Fruit fly (Drosophila melanogaster) whole organism, embryonic: ENCODE measurements around the gene Ns4.

Experiments used
- Aef1 ChIP-seq: fragments of 200-800 bp; sonication (Bioruptor generic); IDR thresholded peaks from 3 replicates; pipeline ENCODE4 v1.3.6; 2022; ENCODE audit warnings: missing biosample characterization, missing genetic modification characterization
- Atf6 ChIP-seq: fragments of 200-800 bp; sonication (Bioruptor generic); IDR thresholded peaks from 2 replicates; pipeline ENCODE4 v1.3.6; 2022; ENCODE audit warnings: missing biosample characterization, missing genetic modification characterization
- C15 ChIP-seq: fragments of 200-800 bp; sonication (Bioruptor generic); IDR thresholded peaks from 3 replicates; pipeline ENCODE4 v1.3.6; 2022; ENCODE audit warnings: missing biosample characterization, missing genetic modification characterization
- CG10462 ChIP-seq: fragments of 200-800 bp; sonication (Bioruptor generic); optimal IDR thresholded peaks from 2 replicates; lab custom pipeline; 2016; ENCODE audit warnings: missing biosample characterization, missing genetic modification characterization
- CG12219 ChIP-seq: fragments of 200-800 bp; sonication (Bioruptor generic); optimal IDR thresholded peaks from 3 replicates; lab custom pipeline; 2018; ENCODE audit warnings: missing biosample characterization, mild to moderate bottlenecking, missing genetic modification characterization
- CG1233 ChIP-seq: fragments of 200-800 bp; sonication (Bioruptor generic); optimal IDR thresholded peaks from 4 replicates; lab custom pipeline; 2018; ENCODE audit warnings: missing biosample characterization, mild to moderate bottlenecking, missing genetic modification characterization
- CG12942 ChIP-seq: fragments of 200-800 bp; sonication (Bioruptor generic); optimal IDR thresholded peaks from 3 replicates; lab custom pipeline; 2016; ENCODE audit warnings: missing biosample characterization, missing genetic modification characterization
- CG13424 ChIP-seq: fragments of 200-800 bp; sonication (Bioruptor generic); optimal IDR thresholded peaks from 2 replicates; lab custom pipeline; 2019; ENCODE audit warnings: missing biosample characterization, mild to moderate bottlenecking, missing genetic modification characterization, moderate library complexity
- CG14965 ChIP-seq: fragments of 200-800 bp; sonication (Bioruptor generic); optimal IDR thresholded peaks from 2 replicates; lab custom pipeline; 2016; ENCODE audit warnings: missing biosample characterization, missing genetic modification characterization, borderline replicate concordance
- CG18476 ChIP-seq: fragments of 200-800 bp; sonication (Bioruptor generic); optimal IDR thresholded peaks from 2 replicates; lab custom pipeline; 2016; ENCODE audit warnings: missing biosample characterization, mild to moderate bottlenecking, missing genetic modification characterization
- CG4820 ChIP-seq: fragments of 200-800 bp; sonication (Bioruptor generic); optimal IDR thresholded peaks from 3 replicates; lab custom pipeline; 2016; ENCODE audit warnings: missing biosample characterization, missing genetic modification characterization
- CG4854 ChIP-seq: fragments of 200-800 bp; sonication (Bioruptor generic); optimal IDR thresholded peaks from 2 replicates; lab custom pipeline; 2016; ENCODE audit warnings: missing biosample characterization, missing genetic modification characterization, inconsistent platforms
- CG6654 ChIP-seq: fragments of 200-800 bp; sonication (Bioruptor generic); optimal IDR thresholded peaks from 2 replicates; lab custom pipeline; 2017; ENCODE audit warnings: missing biosample characterization, mild to moderate bottlenecking, missing genetic modification characterization
- CG6689 ChIP-seq: fragments of 200-800 bp; sonication (Bioruptor generic); IDR thresholded peaks from 2 replicates; pipeline ENCODE4 v1.3.6; 2022; ENCODE audit warnings: missing biosample characterization, missing genetic modification characterization
- CG7357 ChIP-seq: fragments of 200-800 bp; sonication (Bioruptor generic); IDR thresholded peaks from 3 replicates; pipeline ENCODE4 v1.3.6; 2022; ENCODE audit warnings: missing biosample characterization, missing genetic modification characterization
- CG7745 ChIP-seq: fragments of 200-800 bp; sonication (Bioruptor generic); optimal IDR thresholded peaks from 2 replicates; lab custom pipeline; 2018; ENCODE audit warnings: missing biosample characterization, mild to moderate bottlenecking, missing genetic modification characterization, moderate library complexity
- CG7786 ChIP-seq: fragments of 200-800 bp; sonication (Bioruptor generic); optimal IDR thresholded peaks from 2 replicates; lab custom pipeline; 2016; ENCODE audit warnings: missing biosample characterization, missing genetic modification characterization
- CG9727 ChIP-seq: fragments of 200-800 bp; sonication (Bioruptor generic); optimal IDR thresholded peaks from 3 replicates; lab custom pipeline; 2017; ENCODE audit warnings: missing biosample characterization, mild to moderate bottlenecking, missing genetic modification characterization
- CG9817 ChIP-seq: fragments of 200-800 bp; sonication (Bioruptor generic); optimal IDR thresholded peaks from 2 replicates; lab custom pipeline; 2018; ENCODE audit warnings: missing biosample characterization, mild to moderate bottlenecking, missing genetic modification characterization, moderate library complexity
- Dbx ChIP-seq: fragments of 200-800 bp; sonication (Bioruptor generic); IDR thresholded peaks from 3 replicates; pipeline ENCODE4 v1.3.6; 2022; ENCODE audit warnings: missing biosample characterization, missing genetic modification characterization
- Gsc ChIP-seq: fragments of 200-800 bp; sonication (Bioruptor generic); IDR thresholded peaks from 2 replicates; pipeline ENCODE4 v1.3.6; 2022; ENCODE audit warnings: missing biosample characterization, missing genetic modification characterization
- Hey ChIP-seq: fragments of 200-800 bp; sonication (Bioruptor generic); optimal IDR thresholded peaks from 3 replicates; lab custom pipeline; 2018; ENCODE audit warnings: missing biosample characterization, mild to moderate bottlenecking, missing genetic modification characterization
- HmgD ChIP-seq: fragments of 200-800 bp; sonication (Bioruptor generic); optimal IDR thresholded peaks from 3 replicates; lab custom pipeline; 2016; ENCODE audit warnings: missing biosample characterization, missing genetic modification characterization
- Hr78 ChIP-seq, 2 experiments: fragments of 200-800 bp in 1 of 2; fragments of >200 bp in 1 of 2; sonication (Bioruptor generic) in 1 of 2; optimal IDR thresholded peaks; 2 replicates each; lab custom pipeline; 2017 to 2019; ENCODE audit warnings: missing biosample characterization in 2 of 2, missing genetic modification characterization in 2 of 2, mild to moderate bottlenecking in 1 of 2, moderate library complexity in 1 of 2
- Hsf ChIP-seq: fragments of 200-800 bp; sonication (Bioruptor generic); optimal IDR thresholded peaks from 3 replicates; lab custom pipeline; 2016; ENCODE audit warnings: missing biosample characterization, missing genetic modification characterization
- Jarid2 ChIP-seq: fragments of 200-800 bp; sonication (Bioruptor generic); optimal IDR thresholded peaks from 3 replicates; lab custom pipeline; 2017; ENCODE audit warnings: mild to moderate bottlenecking, missing biosample characterization, missing genetic modification reagents, missing genetic modification characterization
- Kr ChIP-seq: fragments of 200-800 bp; sonication (Bioruptor generic); optimal IDR thresholded peaks from 2 replicates; lab custom pipeline; 2017; ENCODE audit warnings: missing biosample characterization, mild to moderate bottlenecking, missing genetic modification characterization
- Med ChIP-seq: fragments of 200-800 bp; sonication (Bioruptor generic); peaks from one replicate; lab custom pipeline; 2016; ENCODE audit warnings: missing biosample characterization, missing genetic modification characterization, mild to moderate bottlenecking, inconsistent platforms, moderate library complexity
- Rx ChIP-seq: fragments of 200-800 bp; sonication (Bioruptor generic); IDR thresholded peaks from 2 replicates; pipeline ENCODE4 v1.3.6; 2022; ENCODE audit warnings: missing biosample characterization, missing genetic modification characterization
- Sox100B ChIP-seq: fragments of 200-800 bp; sonication (Bioruptor generic); optimal IDR thresholded peaks from 3 replicates; lab custom pipeline; 2018; ENCODE audit warnings: missing biosample characterization, mild to moderate bottlenecking, missing genetic modification characterization
- ac ChIP-seq: fragments of 200-800 bp; sonication (Bioruptor generic); optimal IDR thresholded peaks from 3 replicates; lab custom pipeline; 2017; ENCODE audit warnings: missing biosample characterization, mild to moderate bottlenecking, missing genetic modification characterization
- ap ChIP-seq: fragments of 200-800 bp; sonication (Bioruptor generic); IDR thresholded peaks from 2 replicates; pipeline ENCODE4 v1.3.6; 2022; ENCODE audit warnings: missing biosample characterization, missing genetic modification characterization
- ara ChIP-seq: fragments of 200-800 bp; sonication (Bioruptor generic); IDR thresholded peaks from 2 replicates; pipeline ENCODE4 v1.3.6; 2022; ENCODE audit warnings: missing biosample characterization, missing genetic modification characterization
- az2 ChIP-seq: fragments of 200-800 bp; sonication (Bioruptor generic); optimal IDR thresholded peaks from 3 replicates; lab custom pipeline; 2016; ENCODE audit warnings: missing biosample characterization, missing genetic modification characterization
- br ChIP-seq: fragments of >200 bp; optimal IDR thresholded peaks from 2 replicates; lab custom pipeline; 2017
- cg ChIP-seq: fragments of 200-800 bp; sonication (Bioruptor generic); optimal IDR thresholded peaks from 3 replicates; lab custom pipeline; 2019; ENCODE audit warnings: missing biosample characterization, mild to moderate bottlenecking, missing genetic modification characterization, moderate library complexity
- crol ChIP-seq: fragments of 200-800 bp; sonication (Bioruptor generic); IDR thresholded peaks from 2 replicates; pipeline ENCODE4 v1.3.6; 2022; ENCODE audit warnings: missing biosample characterization, missing genetic modification characterization
- exex ChIP-seq: fragments of 200-800 bp; sonication (Bioruptor generic); optimal IDR thresholded peaks from 4 replicates; lab custom pipeline; 2018; ENCODE audit warnings: missing biosample characterization, mild to moderate bottlenecking, missing genetic modification characterization, moderate library complexity
- gcm2 ChIP-seq: fragments of 200-800 bp; sonication (Bioruptor generic); optimal IDR thresholded peaks from 2 replicates; lab custom pipeline; 2016; ENCODE audit warnings: missing biosample characterization, missing genetic modification characterization
- gsb-n ChIP-seq: fragments of 200-800 bp; sonication (Bioruptor generic); optimal IDR thresholded peaks from 3 replicates; lab custom pipeline; 2018; ENCODE audit warnings: missing biosample characterization, mild to moderate bottlenecking, missing genetic modification characterization
- her ChIP-seq: fragments of 200-800 bp; sonication (Bioruptor generic); optimal IDR thresholded peaks from 2 replicates; lab custom pipeline; 2016; ENCODE audit warnings: missing biosample characterization, missing genetic modification characterization
- insv ChIP-seq, 2 experiments: fragments of 200-800 bp; sonication (Bioruptor generic); optimal IDR thresholded peaks; 3 replicates each; lab custom pipeline; 2016 to 2018; ENCODE audit warnings: missing biosample characterization in 2 of 2, missing genetic modification characterization in 2 of 2
- jing ChIP-seq: fragments of 200-800 bp; sonication (Bioruptor generic); optimal IDR thresholded peaks from 2 replicates; lab custom pipeline; 2018; ENCODE audit warnings: missing biosample characterization, mild to moderate bottlenecking, missing genetic modification characterization
- lab ChIP-seq: fragments of 200-800 bp; sonication (Bioruptor generic); optimal IDR thresholded peaks from 3 replicates; lab custom pipeline; 2017; ENCODE audit warnings: missing biosample characterization, missing genetic modification characterization, mild to moderate bottlenecking, moderate library complexity, missing genetic modification reagents
- lilli ChIP-seq: fragments of 200-800 bp; sonication (Bioruptor generic); optimal IDR thresholded peaks from 3 replicates; lab custom pipeline; 2016; ENCODE audit warnings: missing biosample characterization, missing genetic modification characterization
- nerfin-2 ChIP-seq: fragments of 200-800 bp; sonication (Bioruptor generic); IDR thresholded peaks from 2 replicates; pipeline ENCODE4 v1.3.6; 2022; ENCODE audit warnings: missing biosample characterization, missing genetic modification characterization; ENCODE audit not compliant: partially characterized antibody
- scrt ChIP-seq: fragments of 200-800 bp; sonication (Bioruptor generic); optimal IDR thresholded peaks from 2 replicates; lab custom pipeline; 2018; ENCODE audit warnings: missing biosample characterization, mild to moderate bottlenecking, missing genetic modification characterization, moderate library complexity
- sens-2 ChIP-seq: fragments of 200-800 bp; sonication (Bioruptor generic); IDR thresholded peaks from 2 replicates; pipeline ENCODE4 v1.3.6; 2022; ENCODE audit warnings: missing biosample characterization, missing genetic modification characterization
- slbo ChIP-seq: fragments of 200-800 bp; sonication (Bioruptor generic); IDR thresholded peaks from 2 replicates; pipeline ENCODE4 v1.3.6; 2022; ENCODE audit warnings: missing biosample characterization, missing genetic modification characterization
- stwl ChIP-seq: fragments of 200-800 bp; sonication (Bioruptor generic); optimal IDR thresholded peaks from 3 replicates; lab custom pipeline; 2018; ENCODE audit warnings: missing biosample characterization, mild to moderate bottlenecking, missing genetic modification characterization, moderate library complexity
- sug ChIP-seq: fragments of 200-800 bp; optimal IDR thresholded peaks from 2 replicates; lab custom pipeline; 2019; ENCODE audit warnings: missing biosample characterization, mild to moderate bottlenecking, missing genetic modification characterization, moderate library complexity
- zfh2 ChIP-seq: fragments of 200-800 bp; sonication (Bioruptor generic); optimal IDR thresholded peaks from 2 replicates; lab custom pipeline; 2016; ENCODE audit warnings: missing biosample characterization, missing genetic modification characterization

Ns4 gene

dm6 chr2L:20752160-20752559 lies at the start of gene Ns4, which contains the start of gene Amacr (continued):
- peak; percentile 69 for TF ChIP-seq Hsf (GFP tag; lab: Kevin White, UChicago)
- peak; percentile 26 for TF ChIP-seq CG4854
- TF ChIP-seq slbo = peak; percentile 78
- TF ChIP-seq her (GFP tag; lab: Kevin White, UChicago) = peak; percentile 47
- no peak for TF ChIP-seq Sox100B (GFP tag; lab: Kevin White, UChicago)
- TF ChIP-seq CG13424 (tag; lab: Kevin White, UChicago) = peak; percentile 65
- no peak for TF ChIP-seq Rx (GFP tag; lab: Robert Waterston, UW)
- TF ChIP-seq sens-2 = no peak
- TF ChIP-seq nerfin-2 = no peak
- peak; percentile 48 for TF ChIP-seq CG9727 (GFP tag; lab: Kevin White, UChicago)
- TF ChIP-seq stwl = peak; percentile 51
- TF ChIP-seq Med (GFP tag; lab: Kevin White, UChicago) = peak; percentile 93
- no peak for TF ChIP-seq CG18476 (GFP tag; lab: Kevin White, UChicago)
- peak; percentile 15; the same call in 1 of the 2 replicates for TF ChIP-seq ap
- TF ChIP-seq CG6654 (GFP tag; lab: Kevin White, UChicago) = no peak
- TF ChIP-seq Gsc (GFP tag; lab: Robert Waterston, UW) = no peak
- TF ChIP-seq lilli (GFP tag; lab: Kevin White, UChicago) = peak; percentile 73
- TF ChIP-seq gsb-n (tag; lab: Kevin White, UChicago) = no peak
- no peak for TF ChIP-seq scrt
- TF ChIP-seq Hey (tag; lab: Kevin White, UChicago) = no peak
- peak; percentile 53 for TF ChIP-seq CG9817 (tag; lab: Kevin White, UChicago)
- no peak for TF ChIP-seq crol (GFP tag; lab: Robert Waterston, UW)
- TF ChIP-seq ac (GFP tag; lab: Kevin White, UChicago) = no peak
- TF ChIP-seq insv (GFP tag; optimal IDR thresholded peaks at IDR 0.05; lab: Kevin White, UChicago) = no peak
- TF ChIP-seq CG4820 (GFP tag; lab: Kevin White, UChicago) = no peak
- 0 out of 3 replicates have a peak, but pooled peaks have one; percentile 38 for TF ChIP-seq Dbx
- TF ChIP-seq CG7357 (GFP tag; lab: Robert Waterston, UW) = 0 out of 3 replicates have a peak, but pooled peaks have one; percentile 24
- TF ChIP-seq cg (GFP tag; lab: Kevin White, UChicago) = no peak
- TF ChIP-seq br (lab: Kevin White, UChicago) = no peak
- no peak for TF ChIP-seq CG10462
- peak; percentile 73 for TF ChIP-seq zfh2 (GFP tag; lab: Kevin White, UChicago)
- no peak for TF ChIP-seq Jarid2
- TF ChIP-seq CG1233 (GFP tag; lab: Kevin White, UChicago) = no peak
- no peak for TF ChIP-seq jing (GFP tag; lab: Kevin White, UChicago)
- TF ChIP-seq CG14965 (GFP tag; lab: Kevin White, UChicago) = no peak
- peak; percentile 28 for TF ChIP-seq HmgD (GFP tag; lab: Kevin White, UChicago)
- TF ChIP-seq gcm2 (GFP tag; lab: Kevin White, UChicago) = no peak
- no peak for TF ChIP-seq exex
- peak; percentile 20 for TF ChIP-seq CG12942 (GFP tag; lab: Kevin White, UChicago)
- no peak for TF ChIP-seq CG7745
- no peak for TF ChIP-seq ara
- TF ChIP-seq CG6689 (GFP tag; lab: Robert Waterston, UW) = no peak
- no peak for TF ChIP-seq Hr78 (GFP tag; optimal IDR thresholded peaks at IDR 0.05; lab: Kevin White, UChicago)
- TF ChIP-seq sug = no peak
- TF ChIP-seq CG12219 (GFP tag; lab: Kevin White, UChicago) = no peak
- TF ChIP-seq az2 (GFP tag; lab: Kevin White, UChicago) = peak; percentile 18
- TF ChIP-seq Kr (GFP tag; lab: Kevin White, UChicago) = no peak
- no peak for TF ChIP-seq lab (GFP tag; lab: Kevin White, UChicago)
- TF ChIP-seq Atf6 = peak; percentile 11; the same call in 1 of the 2 replicates
- TF ChIP-seq C15 (GFP tag; lab: Robert Waterston, UW) = no peak
- peak; percentile 25; the same call in 2 of the 3 replicates for TF ChIP-seq Aef1 (GFP tag; lab: Robert Waterston, UW)
- TF ChIP-seq CG7786 = peak; percentile 70
